Fruit fly (Drosophila melanogaster): ENCODE measurements around the gene CG8300.

- TF ChIP-seq kay (GFP tag; ENCODE audit: borderline replicate concordance) (no peak), CG7045 (GFP tag; optimal IDR thresholded peaks at IDR 0.05) (no peak), CG7101 (tag; optimal IDR thresholded peaks at IDR 0.05) (no peak), CG14711 (tag; optimal IDR thresholded peaks at IDR 0.05) (no peak), ovo (GFP tag; optimal IDR thresholded peaks at IDR 0.05) (no peak), Mnt (GFP tag; optimal IDR thresholded peaks at IDR 0.05) (no peak), toe (GFP tag; optimal IDR thresholded peaks at IDR 0.05) (no peak), bab1 (GFP tag; optimal IDR thresholded peaks at IDR 0.05) (no peak)
Observed at dm6 chrX:7110890-7111289, 6.2 kb downstream of the CG8300 start.

Measured in whole organism, adult.